Worm (Caenorhabditis elegans) whole organism, L3 larva: ENCODE measurements around the gene rps-1.

Experiments used
- R02D3.7 ChIP-seq: fragments of 150-350 bp; optimal IDR thresholded peaks from 2 replicates; lab custom pipeline; 2014; ENCODE audit warnings: missing biosample characterization, missing genetic modification characterization
- aly-2 ChIP-seq: fragments of 150-350 bp; optimal IDR thresholded peaks from 2 replicates; lab custom pipeline; 2014; ENCODE audit warnings: missing biosample characterization, missing genetic modification characterization
- ama-1 ChIP-seq: fragments of 150-350 bp; optimal IDR thresholded peaks from 2 replicates; lab custom pipeline; 2018
- ceh-16 ChIP-seq: sonication (generic microtip); optimal IDR thresholded peaks from 2 replicates; lab custom pipeline; 2017; ENCODE audit warnings: missing biosample characterization, missing genetic modification characterization
- ceh-28 ChIP-seq: fragments of 150-350 bp; optimal IDR thresholded peaks from 2 replicates; lab custom pipeline; 2014; ENCODE audit warnings: missing biosample characterization, missing genetic modification reagents, missing genetic modification characterization
- ceh-82 ChIP-seq: fragments of 150-350 bp; optimal IDR thresholded peaks from 2 replicates; lab custom pipeline; 2014; ENCODE audit warnings: missing biosample characterization, missing genetic modification characterization
- daf-12 ChIP-seq: fragments of 150-350 bp; optimal IDR thresholded peaks from 2 replicates; lab custom pipeline; 2014; ENCODE audit warnings: missing biosample characterization, missing genetic modification reagents, missing genetic modification characterization
- egl-27 ChIP-seq: sonication (generic microtip); optimal IDR thresholded peaks from 4 replicates; lab custom pipeline; 2017; ENCODE audit warnings: missing biosample characterization, missing genetic modification reagents, missing genetic modification characterization
- egl-5 ChIP-seq: fragments of 150-350 bp; optimal IDR thresholded peaks from 2 replicates; lab custom pipeline; 2017; ENCODE audit warnings: missing biosample characterization, missing genetic modification reagents, missing genetic modification characterization, inconsistent platforms
- elt-1 ChIP-seq: fragments of 150-350 bp; optimal IDR thresholded peaks from 2 replicates; lab custom pipeline; 2014; ENCODE audit warnings: missing biosample characterization, missing genetic modification characterization
- elt-2 ChIP-seq: sonication (generic microtip); optimal IDR thresholded peaks from 2 replicates; lab custom pipeline; 2016; ENCODE audit warnings: missing genetic modification reagents, mild to moderate bottlenecking, missing genetic modification characterization, missing compliant biosample characterization
- elt-3 ChIP-seq, 3 experiments: fragments of 150-350 bp in 1 of 3; sonication (generic microtip) in 2 of 3; optimal IDR thresholded peaks; 2 replicates in 2 of 3; 4 replicates in 1 of 3; lab custom pipeline; 2014 to 2017; ENCODE audit warnings: missing biosample characterization in 3 of 3, missing genetic modification characterization in 3 of 3
- eor-1 ChIP-seq, 2 experiments: fragments of 150-350 bp; optimal IDR thresholded peaks; 2 replicates each; lab custom pipeline; 2014 to 2018; ENCODE audit warnings: missing biosample characterization in 2 of 2, missing genetic modification characterization in 2 of 2
- fkh-10 ChIP-seq: sonication (generic microtip); optimal IDR thresholded peaks from 2 replicates; lab custom pipeline; 2017; ENCODE audit warnings: missing biosample characterization, missing genetic modification reagents, missing genetic modification characterization
- fos-1 ChIP-seq: fragments of 150-350 bp; optimal IDR thresholded peaks from 2 replicates; lab custom pipeline; 2014; ENCODE audit warnings: missing biosample characterization, missing genetic modification characterization
- hmg-11 ChIP-seq: sonication (generic microtip); optimal IDR thresholded peaks from 2 replicates; lab custom pipeline; 2016; ENCODE audit warnings: missing genetic modification characterization, missing compliant biosample characterization
- lsy-12 ChIP-seq: sonication (generic microtip); optimal IDR thresholded peaks from 2 replicates; lab custom pipeline; 2016; ENCODE audit warnings: mild to moderate bottlenecking, missing genetic modification characterization, missing compliant biosample characterization
- mdl-1 ChIP-seq: fragments of 150-350 bp; optimal IDR thresholded peaks from 2 replicates; lab custom pipeline; 2014; ENCODE audit warnings: missing biosample characterization, missing genetic modification characterization
- mml-1 ChIP-seq: fragments of 150-350 bp; sonication (generic microtip); optimal IDR thresholded peaks from 3 replicates; lab custom pipeline; 2014; ENCODE audit warnings: missing biosample characterization, missing genetic modification characterization
- nfya-1 ChIP-seq: sonication (generic microtip); optimal IDR thresholded peaks from 2 replicates; lab custom pipeline; 2017; ENCODE audit warnings: missing genetic modification characterization, mild to moderate bottlenecking, missing compliant biosample characterization, antibody characterized with exemption, moderate library complexity; ENCODE audit not compliant: insufficient read depth
- nhr-11 ChIP-seq: fragments of 150-350 bp; optimal IDR thresholded peaks from 2 replicates; lab custom pipeline; 2014; ENCODE audit warnings: missing biosample characterization, missing genetic modification characterization
- nhr-12 ChIP-seq: fragments of 150-350 bp; optimal IDR thresholded peaks from 2 replicates; lab custom pipeline; 2014; ENCODE audit warnings: missing biosample characterization, missing genetic modification characterization
- nhr-23 ChIP-seq: fragments of 150-350 bp; optimal IDR thresholded peaks from 2 replicates; lab custom pipeline; 2014; ENCODE audit warnings: missing biosample characterization, missing genetic modification reagents, missing genetic modification characterization
- nhr-237 ChIP-seq: fragments of 150-350 bp; optimal IDR thresholded peaks from 2 replicates; lab custom pipeline; 2014; ENCODE audit warnings: missing biosample characterization, missing genetic modification characterization
- nhr-25 ChIP-seq: sonication (generic microtip); optimal IDR thresholded peaks from 2 replicates; lab custom pipeline; 2017; ENCODE audit warnings: missing biosample characterization, missing genetic modification characterization
- nhr-28 ChIP-seq: fragments of 150-350 bp; optimal IDR thresholded peaks from 2 replicates; lab custom pipeline; 2014; ENCODE audit warnings: missing biosample characterization, missing genetic modification characterization
- nhr-43 ChIP-seq: sonication (generic microtip); optimal IDR thresholded peaks from 2 replicates; lab custom pipeline; 2016; ENCODE audit warnings: mild to moderate bottlenecking, missing genetic modification characterization, missing compliant biosample characterization; ENCODE audit not compliant: poor library complexity, severe bottlenecking
- nhr-76 ChIP-seq: fragments of 150-350 bp; sonication (generic microtip); optimal IDR thresholded peaks from 5 replicates; lab custom pipeline; 2014; ENCODE audit warnings: missing biosample characterization, missing genetic modification characterization
- nhr-77 ChIP-seq: fragments of 150-350 bp; optimal IDR thresholded peaks from 2 replicates; lab custom pipeline; 2014; ENCODE audit warnings: missing biosample characterization, missing genetic modification characterization
- pha-4 ChIP-seq: fragments of 150-350 bp; optimal IDR thresholded peaks from 2 replicates; lab custom pipeline; 2014; ENCODE audit warnings: missing biosample characterization, missing genetic modification reagents, missing genetic modification characterization
- tbx-2 ChIP-seq: sonication (generic microtip); optimal IDR thresholded peaks from 2 replicates; lab custom pipeline; 2016; ENCODE audit warnings: mild to moderate bottlenecking, missing genetic modification characterization, missing compliant biosample characterization
- unc-39 ChIP-seq: sonication (generic microtip); optimal IDR thresholded peaks from 4 replicates; lab custom pipeline; 2017; ENCODE audit warnings: missing biosample characterization, missing genetic modification characterization
- zag-1 ChIP-seq: fragments of 150-350 bp; optimal IDR thresholded peaks from 2 replicates; lab custom pipeline; 2014; ENCODE audit warnings: missing biosample characterization, missing genetic modification characterization
- ztf-11 ChIP-seq: fragments of 150-350 bp; optimal IDR thresholded peaks from 2 replicates; lab custom pipeline; 2014; ENCODE audit warnings: missing biosample characterization, missing genetic modification characterization
- ztf-4 ChIP-seq: fragments of 150-350 bp; optimal IDR thresholded peaks from 2 replicates; lab custom pipeline; 2014; ENCODE audit warnings: missing biosample characterization, missing genetic modification characterization

rps-1 gene

DNA sequence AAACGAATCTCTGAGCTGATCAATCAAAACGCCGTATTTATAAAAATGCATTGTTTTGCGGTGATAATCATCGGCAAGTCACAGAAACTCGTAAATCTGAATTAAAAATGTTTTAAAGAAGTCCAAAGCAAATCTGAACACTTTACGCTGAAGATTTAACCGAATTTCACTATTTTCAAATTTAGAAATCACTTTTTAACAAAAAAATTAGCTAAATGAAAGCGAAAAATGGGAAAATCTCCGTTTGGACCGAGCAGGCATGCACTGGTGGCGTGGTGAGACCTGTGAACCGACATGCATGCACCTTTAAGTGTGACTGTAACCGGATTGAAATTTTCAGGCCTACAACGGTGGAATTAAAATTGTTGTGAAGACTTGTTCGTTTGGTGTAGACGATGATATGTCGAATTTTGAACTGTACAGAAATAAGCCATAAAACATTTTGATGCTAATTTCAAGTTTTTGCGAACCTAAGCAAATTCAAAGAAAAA, 36.2 kb upstream of the rps-1 start, which contains the start of gene C28A5.2:
C28A5.2 (minus strand) TSS at position 51 of the 491 bp plus-strand sequence.
- TF ChIP-seq nhr-25 (tag; lab: Kevin White, UChicago) (no peak), ama-1 (lab: Kevin White, UChicago) (no peak), ztf-4 (tag; lab: Kevin White, UChicago) (no peak)

DNA sequence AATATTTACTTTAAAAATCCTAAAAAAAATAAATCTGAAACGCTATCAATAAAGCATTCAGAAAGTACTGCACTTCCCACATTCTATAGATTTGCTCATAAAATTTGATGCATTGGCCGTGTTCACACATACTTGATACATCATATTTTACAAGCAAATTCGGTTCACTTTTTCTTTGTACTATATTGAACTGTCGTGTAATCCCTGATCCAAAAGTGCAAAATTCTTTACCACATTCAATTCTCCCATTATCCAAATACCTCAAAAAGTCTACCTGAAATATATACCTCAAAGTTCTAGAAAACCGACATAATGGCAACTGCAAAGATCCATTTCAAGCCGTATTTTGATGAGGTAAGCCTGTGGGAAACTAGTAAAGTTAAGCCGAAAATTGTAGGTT, 33.9 kb upstream of the rps-1 start, which contains the start of gene nex-3:
nex-3 (plus strand) TSS at position 301 of the 400 bp plus-strand sequence.
- no peak for TF ChIP-seq ama-1 (lab: Kevin White, UChicago)
- TF ChIP-seq hmg-11, result no peak
- no peak for TF ChIP-seq elt-3 (tag; optimal IDR thresholded peaks at IDR 0.05; lab: Kevin White, UChicago)
- no peak for TF ChIP-seq fos-1 (tag; lab: Kevin White, UChicago)
- TF ChIP-seq ceh-16 (tag; lab: Kevin White, UChicago), result no peak
- TF ChIP-seq pha-4 (tag; lab: Kevin White, UChicago), result no peak
- TF ChIP-seq nhr-28 (tag; lab: Kevin White, UChicago), result no peak
- no peak for TF ChIP-seq fkh-10 (GFP tag; lab: Kevin White, UChicago)
- no peak for TF ChIP-seq nhr-11 (tag; lab: Kevin White, UChicago)
- no peak for TF ChIP-seq nhr-12 (tag; lab: Kevin White, UChicago)
- TF ChIP-seq lsy-12 (tag; lab: Kevin White, UChicago), result no peak
- TF ChIP-seq egl-27 (tag; lab: Kevin White, UChicago), result no peak
- TF ChIP-seq daf-12 (tag; lab: Kevin White, UChicago), result no peak
- no peak for TF ChIP-seq ceh-82 (tag; lab: Kevin White, UChicago)
- no peak for TF ChIP-seq R02D3.7 (tag; lab: Kevin White, UChicago)
- no peak for TF ChIP-seq egl-5 (tag; lab: Kevin White, UChicago)
- TF ChIP-seq ztf-11, result no peak
- TF ChIP-seq aly-2, result no peak

DNA sequence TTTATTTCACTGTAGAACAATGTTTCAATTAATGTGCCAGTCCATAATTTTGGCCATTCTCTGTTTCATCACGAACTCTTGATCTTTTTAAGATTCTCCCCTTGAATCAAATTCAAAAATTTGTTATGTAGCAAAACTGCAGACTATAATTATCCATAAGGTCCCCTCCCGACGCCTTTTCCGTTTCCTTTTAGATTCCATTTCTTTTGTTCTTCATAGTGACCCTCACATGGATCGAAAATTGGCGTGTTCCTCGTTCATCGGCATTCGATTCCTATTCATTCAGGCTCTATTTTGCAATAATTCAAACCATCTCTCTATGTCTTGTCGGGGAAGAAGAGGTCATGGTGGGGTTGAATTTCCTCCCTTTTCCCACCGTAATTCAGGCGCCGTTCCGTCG, 31.2 kb upstream of the rps-1 start:
- TF ChIP-seq elt-2 (tag; lab: Kevin White, UChicago) (no peak), elt-1 (tag; lab: Kevin White, UChicago) (no peak), mdl-1 (tag; lab: Kevin White, UChicago) (no peak), fos-1 (tag; lab: Kevin White, UChicago) (no peak), R02D3.7 (tag; lab: Kevin White, UChicago) (no peak), nhr-23 (tag; lab: Kevin White, UChicago) (no peak), ceh-28 (tag; lab: Kevin White, UChicago) (no peak), ceh-82 (tag; lab: Kevin White, UChicago) (no peak), eor-1 (tag; optimal IDR thresholded peaks at IDR 0.05; lab: Kevin White, UChicago) (no peak), mml-1 (no peak), tbx-2 (tag; lab: Kevin White, UChicago) (no peak), egl-27 (tag; lab: Kevin White, UChicago) (no peak), unc-39 (tag; lab: Kevin White, UChicago) (no peak), nhr-77 (no peak), nhr-237 (tag; lab: Kevin White, UChicago) (no peak), nhr-25 (tag; lab: Kevin White, UChicago) (no peak), nhr-28 (tag; lab: Kevin White, UChicago) (no peak)
- TF ChIP-seq, all 47 proteins: peak for 0

DNA sequence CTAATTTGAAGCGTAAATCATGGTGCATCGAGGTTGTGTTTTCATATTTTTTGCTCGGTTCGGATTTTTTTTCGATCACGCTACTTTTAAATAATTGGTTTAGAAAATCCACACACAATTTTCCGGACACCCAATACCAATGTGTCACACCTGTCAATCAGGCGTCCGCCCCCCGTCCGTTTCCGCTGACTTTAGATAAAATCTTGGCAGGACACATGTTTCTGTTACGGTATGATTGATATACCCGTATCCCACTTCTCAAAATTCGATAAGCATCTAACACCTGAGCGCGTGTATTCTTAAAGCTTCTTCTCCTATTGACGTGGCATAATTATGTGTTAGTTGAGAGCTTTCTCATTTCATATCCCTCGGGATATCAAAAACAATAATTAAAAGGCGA, 27.7 kb upstream of the rps-1 start:
- TF ChIP-seq nhr-76 (tag; lab: Kevin White, UChicago), result no peak
- TF ChIP-seq, all 47 proteins: peak for 0

DNA sequence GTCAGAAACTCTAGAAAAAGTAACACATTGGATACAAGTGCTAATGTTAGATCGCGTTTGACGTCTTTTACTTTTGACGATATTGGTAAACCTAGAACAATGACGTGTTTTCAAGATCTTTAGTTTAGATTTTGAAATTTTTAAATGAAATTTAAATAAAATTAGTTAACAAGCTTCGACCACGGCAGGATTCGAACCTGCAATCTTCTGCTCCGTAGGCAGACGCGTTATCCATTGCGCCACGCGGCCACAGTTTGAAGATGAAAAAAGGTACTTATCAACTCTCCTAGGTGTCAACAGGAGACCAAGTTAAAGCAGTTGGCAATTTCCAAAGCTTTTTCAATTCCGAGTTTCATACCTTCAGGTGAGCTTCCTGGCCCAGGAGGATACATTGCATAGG, 26.4 kb upstream of the rps-1 start:
- TF ChIP-seq nhr-43 (tag; lab: Kevin White, UChicago), result no peak
- TF ChIP-seq zag-1, result no peak
- peak; percentile 41 for TF ChIP-seq nfya-1 (tag; lab: Kevin White, UChicago)
- no peak for TF ChIP-seq nhr-11 (tag; lab: Kevin White, UChicago)
- TF ChIP-seq eor-1 (tag; optimal IDR thresholded peaks at IDR 0.05; lab: Kevin White, UChicago), result no peak
